Worm (Caenorhabditis elegans) whole organism, young adult: ENCODE measurements around the gene mif-4.

Source experiments
- C06A6.2 ChIP-seq: fragments of 200-800 bp; sonication (Bioruptor generic); conservative IDR thresholded peaks from 2 replicates; pipeline ENCODE4 v1.3.6; 2022; ENCODE audit warnings: missing genetic modification characterization, missing compliant biosample characterization
- F22D6.2 ChIP-seq: sonication (generic microtip); optimal IDR thresholded peaks from 2 replicates; lab custom pipeline; 2016; ENCODE audit warnings: mild to moderate bottlenecking, missing genetic modification characterization, missing compliant biosample characterization
- efl-1 ChIP-seq: fragments of 150-350 bp; optimal IDR thresholded peaks from 2 replicates; lab custom pipeline; 2014; ENCODE audit warnings: missing biosample characterization, missing genetic modification reagents, missing genetic modification characterization
- fkh-3 ChIP-seq: sonication (generic microtip); optimal IDR thresholded peaks from 2 replicates; lab custom pipeline; 2016; ENCODE audit warnings: mild to moderate bottlenecking, missing genetic modification characterization, missing compliant biosample characterization
- hmg-20 ChIP-seq: fragments of 200-800 bp; sonication (Bioruptor generic); IDR thresholded peaks from 2 replicates; pipeline ENCODE4 v1.3.6; 2022; ENCODE audit warnings: missing genetic modification reagents, missing genetic modification characterization, missing compliant biosample characterization
- ztf-3 ChIP-seq: fragments of 200-800 bp; sonication (Bioruptor generic); optimal IDR thresholded peaks from 2 replicates; lab custom pipeline; 2018; ENCODE audit warnings: mild to moderate bottlenecking, missing genetic modification characterization, missing compliant biosample characterization

- no peak for TF ChIP-seq efl-1 (GFP tag; lab: Kevin White, UChicago)
- TF ChIP-seq F22D6.2 (tag; lab: Kevin White, UChicago), result no peak
- no peak for TF ChIP-seq ztf-3 (GFP tag; lab: Kevin White, UChicago)
- TF ChIP-seq hmg-20 (GFP tag; lab: Robert Waterston, UW), result no peak
- TF ChIP-seq C06A6.2 (GFP tag; lab: Robert Waterston, UW), result no peak
- TF ChIP-seq fkh-3, result no peak
Measured at ce11 chrIV:6301764-6302163, 34.0 kb downstream of the mif-4 start, which contains the start of gene srv-26.
